Worm (Caenorhabditis elegans) whole organism, L4 larva: ENCODE results near the gene F18F11.4.

Experiments
- R02D3.7 ChIP-seq: fragments of 150-350 bp; sonication (generic microtip); optimal IDR thresholded peaks from 3 replicates; lab custom pipeline; 2014; ENCODE audit warnings: missing biosample characterization, missing genetic modification characterization
- ZK546.5 ChIP-seq, 2 experiments: sonication (generic microtip); optimal IDR thresholded peaks; 2 replicates each; lab custom pipeline; 2017; ENCODE audit warnings: missing biosample characterization in 2 of 2, missing genetic modification characterization in 2 of 2
- ctbp-1 ChIP-seq: fragments of 200-800 bp; sonication (Bioruptor generic); IDR thresholded peaks from 2 replicates; pipeline ENCODE4 v1.3.6; 2022; ENCODE audit warnings: missing genetic modification reagents, missing genetic modification characterization, missing compliant biosample characterization
- fos-1 ChIP-seq: fragments of 150-350 bp; optimal IDR thresholded peaks from 2 replicates; lab custom pipeline; 2014; ENCODE audit warnings: missing biosample characterization, missing genetic modification characterization
- mdl-1 ChIP-seq, 2 experiments: fragments of 150-350 bp in 1 of 2; sonication (generic microtip) in 1 of 2; optimal IDR thresholded peaks; 2 replicates each; lab custom pipeline; 2014 to 2017; ENCODE audit warnings: missing biosample characterization in 2 of 2, missing genetic modification characterization in 2 of 2
- pqm-1 ChIP-seq: sonication (generic microtip); optimal IDR thresholded peaks from 2 replicates; lab custom pipeline; 2017; ENCODE audit warnings: missing biosample characterization, missing genetic modification characterization
- snpc-4 ChIP-seq: fragments of 150-350 bp; optimal IDR thresholded peaks from 2 replicates; lab custom pipeline; 2014; ENCODE audit warnings: missing biosample characterization, missing genetic modification characterization
- unc-62 ChIP-seq, 3 experiments: fragments of 150-350 bp in 1 of 3; sonication (generic microtip); optimal IDR thresholded peaks in 2 of 3; peaks in 1 of 3; 1 replicate in 1 of 3; 2 replicates in 2 of 3; lab custom pipeline; 2014 to 2017; ENCODE audit warnings: missing biosample characterization in 3 of 3, missing genetic modification characterization in 3 of 3, missing genetic modification reagents in 3 of 3, missing genotype in 1 of 3
- zfp-2 ChIP-seq: sonication (generic microtip); optimal IDR thresholded peaks from 2 replicates; lab custom pipeline; 2016; ENCODE audit warnings: mild to moderate bottlenecking, missing genetic modification characterization, missing compliant biosample characterization

- TF ChIP-seq snpc-4 (tag; lab: Kevin White, UChicago) (no peak), fos-1 (no peak), unc-62 (GFP tag; optimal IDR thresholded peaks at IDR 0.05 in 1 of 2; lab: Kevin White, UChicago) (no peak), unc-62 (tag; optimal IDR thresholded peaks at IDR 0.05; lab: Kevin White, UChicago) (no peak), R02D3.7 (no peak), mdl-1 (tag; optimal IDR thresholded peaks at IDR 0.05; lab: Kevin White, UChicago) (peak in 1 of 2 experiments; percentile 43), ctbp-1 (GFP tag; lab: Robert Waterston, UW) (no peak), zfp-2 (tag; lab: Kevin White, UChicago) (no peak), ZK546.5 (tag; optimal IDR thresholded peaks at IDR 0.05; lab: Kevin White, UChicago) (no peak), pqm-1 (tag; lab: Kevin White, UChicago) (peak; percentile 57)
Measured at ce11 chrIV:296849-297248, 33.8 kb upstream of the F18F11.4 start.
